Worm (Caenorhabditis elegans) whole organism, late embryonic: Measurements from ENCODE around the gene zmp-4.

ENCODE experiments used
- elt-4 ChIP-seq: sonication (generic microtip); optimal IDR thresholded peaks from 2 replicates; lab custom pipeline; 2016; ENCODE audit warnings: missing genetic modification characterization, missing compliant biosample characterization
- unc-55 ChIP-seq: sonication (generic microtip); optimal IDR thresholded peaks from 2 replicates; lab custom pipeline; 2017; ENCODE audit warnings: missing biosample characterization, missing genetic modification reagents, missing genetic modification characterization

DNA sequence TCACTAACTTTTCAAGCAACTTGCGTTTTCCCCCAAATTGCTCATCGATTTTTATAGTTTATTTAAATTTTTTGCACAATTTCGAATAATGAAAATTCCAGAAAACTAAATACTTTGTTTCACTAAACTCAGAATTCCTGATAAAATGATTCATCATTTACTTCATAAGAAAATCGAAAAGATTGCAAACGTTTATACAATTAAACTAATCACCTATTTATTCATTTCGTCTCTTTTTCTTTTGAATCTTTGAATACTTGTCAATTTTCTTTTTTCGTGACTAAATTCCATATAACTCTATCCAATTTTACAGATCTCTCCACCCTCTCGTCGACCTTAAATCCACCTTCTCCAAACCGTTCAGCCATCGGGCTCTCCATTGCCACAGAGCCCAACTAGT, 15.2 kb upstream of the zmp-4 start, which contains the start of gene C30G7.2:
- no peak for TF ChIP-seq elt-4 (tag; lab: Kevin White, UChicago)
- no peak for TF ChIP-seq unc-55
